Fruit fly (Drosophila melanogaster) whole organism, pupa: ENCODE measurements around the gene CG4793.

ENCODE experiments used
- CG17806 ChIP-seq: fragments of 200-800 bp; sonication (Bioruptor generic); optimal IDR thresholded peaks from 2 replicates; lab custom pipeline; 2018; ENCODE audit warnings: missing biosample characterization, mild to moderate bottlenecking, missing genetic modification characterization, moderate library complexity
- CG8159 ChIP-seq: fragments of 200-800 bp; sonication (Bioruptor generic); optimal IDR thresholded peaks from 3 replicates; lab custom pipeline; 2018; ENCODE audit warnings: missing biosample characterization, mild to moderate bottlenecking, missing genetic modification characterization, moderate library complexity
- CG8301 ChIP-seq: fragments of 200-800 bp; sonication (Bioruptor generic); optimal IDR thresholded peaks from 2 replicates; lab custom pipeline; 2018; ENCODE audit warnings: missing biosample characterization, mild to moderate bottlenecking, missing genetic modification characterization
- Ets98B ChIP-seq: fragments of 200-800 bp; sonication (Bioruptor generic); IDR thresholded peaks from 2 replicates; pipeline ENCODE4 v1.3.6; 2022; ENCODE audit warnings: missing biosample characterization, missing genetic modification characterization
- Pif1A ChIP-seq: fragments of 200-800 bp; sonication (Bioruptor generic); optimal IDR thresholded peaks from 3 replicates; lab custom pipeline; 2016; ENCODE audit warnings: missing biosample characterization, missing genetic modification characterization

DNA sequence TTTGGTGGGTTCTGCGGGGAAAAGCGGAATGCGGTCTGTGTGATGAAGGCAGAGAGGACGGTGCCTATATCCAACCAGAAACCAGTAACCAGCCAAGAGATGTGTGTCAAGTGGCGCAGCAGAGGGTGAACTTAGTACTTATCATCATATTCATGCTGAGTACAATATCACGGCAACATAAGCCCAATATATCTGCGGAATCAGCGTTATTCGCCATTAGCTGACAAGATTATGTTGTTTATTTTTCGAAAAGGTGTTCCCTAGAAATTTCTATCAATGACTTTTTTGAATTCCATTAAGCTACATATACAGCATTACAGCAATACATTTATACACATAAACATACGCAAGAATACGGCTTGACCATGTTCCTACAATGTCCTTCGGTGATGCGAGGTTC, 17.9 kb downstream of the CG4793 start, which contains the start of gene CG12448:
- TF ChIP-seq CG8301 (tag; lab: Kevin White, UChicago) (no peak), CG17806 (no peak), Pif1A (GFP tag; lab: Kevin White, UChicago) (no peak), Ets98B (GFP tag; lab: Robert Waterston, UW) (no peak), CG8159 (tag; lab: Kevin White, UChicago) (no peak)
